Fruit fly (Drosophila melanogaster) S2 (cell line): Measurements from ENCODE around the gene SerRS-m.

ENCODE experiments used
- CG8478 ChIP-seq: fragments of >200 bp; optimal IDR thresholded peaks from 2 replicates; lab custom pipeline; 2018
- CTCF ChIP-seq, 2 experiments: fragments of >200 bp; optimal IDR thresholded peaks; 2 replicates each; lab custom pipeline; 2018

DNA sequence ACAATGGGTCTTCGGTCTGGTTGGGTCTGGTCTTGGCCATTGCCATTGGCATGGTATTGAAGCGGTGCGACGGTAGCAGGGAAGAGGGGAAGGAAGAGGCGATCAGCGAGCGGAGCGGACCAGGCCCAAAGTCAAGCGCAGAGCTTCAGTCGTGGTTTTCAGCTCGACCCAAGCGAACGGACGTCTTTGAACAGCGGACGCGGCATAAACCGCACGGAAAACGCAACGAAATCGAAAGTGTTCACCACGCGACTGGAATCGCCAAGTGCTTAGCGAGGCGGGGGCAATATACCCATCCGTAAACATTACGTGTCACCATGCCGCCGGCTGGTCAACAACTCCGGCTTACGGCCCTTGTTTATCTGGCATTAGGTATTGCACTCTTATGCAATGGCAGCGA lies 24.1 kb upstream of the SerRS-m start, which contains the start of gene CG14866:
- TF ChIP-seq CTCF (optimal IDR thresholded peaks at IDR 0.05; lab: Kevin White, UChicago): no peak
- TF ChIP-seq CG8478 (lab: Kevin White, UChicago): no peak
